Worm (Caenorhabditis elegans) whole organism, L2 larva: Measurements from ENCODE around the gene mob-2.

Source experiments
- C34F6.9 ChIP-seq: fragments of 150-350 bp; optimal IDR thresholded peaks from 2 replicates; lab custom pipeline; 2014; ENCODE audit warnings: missing biosample characterization, missing genetic modification characterization
- F13H6.1 ChIP-seq: sonication (generic microtip); optimal IDR thresholded peaks from 2 replicates; lab custom pipeline; 2016; ENCODE audit warnings: missing genetic modification characterization, missing compliant biosample characterization
- R02D3.7 ChIP-seq: fragments of 150-350 bp; optimal IDR thresholded peaks from 2 replicates; lab custom pipeline; 2014; ENCODE audit warnings: missing biosample characterization, missing genetic modification characterization
- Y55F3AM.14 ChIP-seq: fragments of 200-800 bp; sonication (Bioruptor generic); optimal IDR thresholded peaks from 2 replicates; lab custom pipeline; 2018; ENCODE audit warnings: mild to moderate bottlenecking, missing genetic modification characterization, missing compliant biosample characterization
- ZK546.5 ChIP-seq: sonication (generic microtip); optimal IDR thresholded peaks from 2 replicates; lab custom pipeline; 2017; ENCODE audit warnings: missing biosample characterization, missing genetic modification characterization
- alr-1 ChIP-seq: fragments of 150-350 bp; optimal IDR thresholded peaks from 2 replicates; lab custom pipeline; 2014; ENCODE audit warnings: missing biosample characterization, missing genetic modification characterization
- ama-1 ChIP-seq: fragments of 150-350 bp; optimal IDR thresholded peaks from 2 replicates; lab custom pipeline; 2018; ENCODE audit warnings: inconsistent platforms
- ceh-82 ChIP-seq: fragments of 150-350 bp; optimal IDR thresholded peaks from 2 replicates; lab custom pipeline; 2014; ENCODE audit warnings: missing biosample characterization, missing genetic modification characterization
- crh-2 ChIP-seq: sonication (generic microtip); optimal IDR thresholded peaks from 2 replicates; lab custom pipeline; 2017; ENCODE audit warnings: missing biosample characterization, missing genetic modification characterization
- dmd-4 ChIP-seq: sonication (generic microtip); optimal IDR thresholded peaks from 2 replicates; lab custom pipeline; 2017; ENCODE audit warnings: missing biosample characterization, missing genetic modification characterization
- egl-27 ChIP-seq: sonication (generic microtip); optimal IDR thresholded peaks from 3 replicates; lab custom pipeline; 2017; ENCODE audit warnings: missing biosample characterization, missing genetic modification reagents, missing genetic modification characterization
- gmeb-1 ChIP-seq: fragments of 150-350 bp; optimal IDR thresholded peaks from 2 replicates; lab custom pipeline; 2014; ENCODE audit warnings: missing biosample characterization, missing genetic modification characterization
- lin-13 ChIP-seq: fragments of 150-350 bp; optimal IDR thresholded peaks from 2 replicates; lab custom pipeline; 2014; ENCODE audit warnings: missing biosample characterization, missing genetic modification reagents, missing genetic modification characterization
- lsy-2 ChIP-seq, 2 experiments: fragments of 150-350 bp in 1 of 2; sonication (generic microtip) in 1 of 2; optimal IDR thresholded peaks; 2 replicates each; lab custom pipeline; 2014 to 2017; ENCODE audit warnings: missing biosample characterization in 2 of 2, missing genetic modification characterization in 2 of 2
- mab-5 ChIP-seq: fragments of 150-350 bp; optimal IDR thresholded peaks from 2 replicates; lab custom pipeline; 2014; ENCODE audit warnings: missing biosample characterization, missing genetic modification characterization
- mbf-1 ChIP-seq: sonication (generic microtip); optimal IDR thresholded peaks from 2 replicates; lab custom pipeline; 2017; ENCODE audit warnings: missing biosample characterization, missing genetic modification characterization
- mdl-1 ChIP-seq, 2 experiments: fragments of 150-350 bp in 1 of 2; sonication (generic microtip) in 1 of 2; optimal IDR thresholded peaks; 2 replicates each; lab custom pipeline; 2017; ENCODE audit warnings: missing biosample characterization in 2 of 2, missing genetic modification characterization in 2 of 2
- nhr-11 ChIP-seq: fragments of 150-350 bp; optimal IDR thresholded peaks from 2 replicates; lab custom pipeline; 2014; ENCODE audit warnings: missing biosample characterization, missing genetic modification characterization
- nhr-12 ChIP-seq: fragments of 150-350 bp; optimal IDR thresholded peaks from 2 replicates; lab custom pipeline; 2014; ENCODE audit warnings: missing biosample characterization, missing genetic modification characterization
- nhr-129 ChIP-seq: fragments of 150-350 bp; optimal IDR thresholded peaks from 2 replicates; lab custom pipeline; 2014; ENCODE audit warnings: missing biosample characterization, missing genetic modification characterization
- nhr-21 ChIP-seq: fragments of 150-350 bp; optimal IDR thresholded peaks from 2 replicates; lab custom pipeline; 2014; ENCODE audit warnings: missing biosample characterization, missing genetic modification characterization
- nhr-23 ChIP-seq: fragments of 150-350 bp; optimal IDR thresholded peaks from 2 replicates; lab custom pipeline; 2014; ENCODE audit warnings: missing biosample characterization, missing genetic modification reagents, missing genetic modification characterization
- nhr-6 ChIP-seq: fragments of 150-350 bp; optimal IDR thresholded peaks from 2 replicates; lab custom pipeline; 2014; ENCODE audit warnings: missing biosample characterization, missing genetic modification characterization
- skn-1 ChIP-seq: sonication (generic microtip); optimal IDR thresholded peaks from 2 replicates; lab custom pipeline; 2017; ENCODE audit warnings: missing biosample characterization, missing genetic modification characterization
- sma-9 ChIP-seq, 2 experiments: fragments of 150-350 bp in 1 of 2; sonication (generic microtip) in 1 of 2; optimal IDR thresholded peaks; 2 replicates each; lab custom pipeline; 2014 to 2016; ENCODE audit warnings: missing genetic modification characterization in 2 of 2, mild to moderate bottlenecking in 1 of 2, missing biosample characterization in 1 of 2, missing compliant biosample characterization in 1 of 2, missing genetic modification reagents in 1 of 2, moderate library complexity in 1 of 2
- snpc-4 ChIP-seq: fragments of 150-350 bp; optimal IDR thresholded peaks from 2 replicates; lab custom pipeline; 2014; ENCODE audit warnings: missing biosample characterization, missing genetic modification characterization
- unc-55 ChIP-seq: fragments of 150-350 bp; sonication (generic microtip); optimal IDR thresholded peaks from 3 replicates; lab custom pipeline; 2014; ENCODE audit warnings: missing biosample characterization, missing genetic modification reagents, missing genetic modification characterization
- unc-62 ChIP-seq: fragments of 150-350 bp; optimal IDR thresholded peaks from 2 replicates; lab custom pipeline; 2014; ENCODE audit warnings: missing biosample characterization, missing genetic modification reagents, missing genetic modification characterization
- zag-1 ChIP-seq: fragments of 150-350 bp; optimal IDR thresholded peaks from 2 replicates; lab custom pipeline; 2014; ENCODE audit warnings: missing biosample characterization, missing genetic modification characterization
- ztf-1 ChIP-seq: fragments of 200-800 bp; sonication (Bioruptor generic); conservative IDR thresholded peaks from 2 replicates; pipeline ENCODE4 v1.3.6; 2022; ENCODE audit warnings: missing genetic modification characterization, missing compliant biosample characterization
- ztf-11 ChIP-seq: sonication (generic microtip); optimal IDR thresholded peaks from 2 replicates; lab custom pipeline; 2017; ENCODE audit warnings: missing biosample characterization, missing genetic modification characterization

mob-2 gene

DNA sequence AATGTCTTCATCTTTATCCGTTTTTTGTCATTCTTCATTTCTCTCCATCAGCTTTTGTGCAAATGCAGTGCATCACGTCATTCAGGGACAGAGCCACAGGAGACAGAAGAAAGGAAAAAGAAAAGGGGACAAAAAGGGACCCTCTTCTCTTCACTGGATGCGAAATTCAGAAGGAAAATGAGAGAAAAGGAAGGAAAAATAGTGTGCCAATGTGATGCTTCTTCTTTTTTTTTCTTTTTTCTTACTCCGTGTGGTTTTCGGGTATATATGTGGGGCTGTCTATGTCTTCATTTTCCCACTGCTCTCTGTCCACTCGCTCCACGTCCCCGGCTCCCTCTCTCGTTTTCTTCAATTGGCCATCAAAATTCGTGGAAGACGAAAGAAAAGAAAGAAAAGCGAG is 40.6 kb upstream of the mob-2 start (continued):
- TF ChIP-seq nhr-23 (tag; lab: Kevin White, UChicago) (no peak), nhr-129 (peak; percentile 79), skn-1 (tag; lab: Kevin White, UChicago) (no peak), ceh-82 (tag; lab: Kevin White, UChicago) (no peak), crh-2 (tag; lab: Kevin White, UChicago) (peak; percentile 46), gmeb-1 (tag; lab: Kevin White, UChicago) (no peak), egl-27 (tag; lab: Kevin White, UChicago) (no peak), nhr-21 (tag; lab: Kevin White, UChicago) (no peak)

DNA sequence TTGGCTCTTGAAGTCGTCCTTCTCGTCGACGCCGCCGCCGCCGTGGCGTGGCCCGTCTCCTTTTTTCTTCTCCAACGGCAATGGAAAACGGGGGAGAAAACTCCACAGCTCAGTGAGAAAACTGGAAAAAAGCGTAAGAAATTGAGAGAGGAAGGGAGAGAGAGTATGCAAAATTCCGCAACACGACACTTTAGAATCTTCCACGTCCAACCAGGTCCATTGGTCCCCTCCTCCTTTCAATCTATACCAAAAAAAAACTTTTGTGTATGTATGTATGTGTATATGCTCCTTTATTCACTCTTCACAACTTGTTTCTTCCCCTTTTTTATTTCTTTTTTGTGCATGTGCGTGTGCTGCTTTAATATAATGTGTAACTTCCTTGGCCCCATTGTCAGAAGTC is 39.2 kb upstream of the mob-2 start:
- peak; percentile 19 for TF ChIP-seq unc-55
- TF ChIP-seq ceh-82 (tag; lab: Kevin White, UChicago): no peak
- TF ChIP-seq lsy-2 (tag; optimal IDR thresholded peaks at IDR 0.05; lab: Kevin White, UChicago): peak in 1 of 2 experiments; percentile 5
- TF ChIP-seq, all 48 proteins: peak for 2

DNA sequence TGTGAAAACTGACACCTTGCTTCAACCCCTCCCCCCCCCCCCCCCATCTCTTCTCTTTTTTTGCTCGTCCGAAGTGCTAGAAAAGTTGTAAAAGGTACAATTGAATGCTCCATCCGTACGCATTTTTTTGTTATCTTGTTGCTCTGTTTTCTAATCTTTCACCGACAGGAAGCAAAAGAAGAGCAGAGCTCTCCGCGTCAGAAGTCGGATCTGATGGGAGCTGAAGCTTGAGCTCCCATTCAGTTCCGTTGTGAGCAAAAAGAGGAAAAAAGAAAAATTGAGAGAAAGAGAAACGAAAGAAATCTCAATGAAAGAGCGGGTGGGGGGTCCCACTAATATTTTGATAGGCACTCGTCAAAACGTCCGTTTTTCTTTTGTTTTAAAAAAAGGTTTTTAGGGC is 37.0 kb upstream of the mob-2 start:
- TF ChIP-seq snpc-4 (tag; lab: Kevin White, UChicago): no peak
- peak; percentile 66 for TF ChIP-seq Y55F3AM.14 (GFP tag; lab: Kevin White, UChicago)
- TF ChIP-seq nhr-129: peak; percentile 14
- TF ChIP-seq F13H6.1 (tag; lab: Kevin White, UChicago): peak; percentile 12
- peak; percentile 18 for TF ChIP-seq C34F6.9 (tag; lab: Kevin White, UChicago)

DNA sequence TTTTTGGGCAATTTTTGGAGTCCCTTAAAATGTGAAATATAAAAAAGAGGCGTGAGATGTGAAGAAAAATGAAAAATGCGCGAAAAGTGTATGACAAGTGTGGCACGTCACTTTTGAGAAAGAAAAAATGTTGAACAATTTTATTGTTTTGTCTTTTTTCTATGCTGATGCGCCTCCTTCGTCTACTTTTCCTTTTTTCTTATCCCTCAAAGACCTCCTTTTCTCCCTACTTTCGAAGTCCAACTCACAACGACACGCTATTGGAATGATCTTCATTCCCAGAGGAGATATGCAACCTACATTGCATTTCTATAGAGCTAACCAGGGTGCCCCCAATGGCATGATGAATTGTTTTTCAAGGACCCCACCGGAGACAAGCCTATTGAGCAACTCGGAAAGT is 36.1 kb upstream of the mob-2 start:
- no peak for TF ChIP-seq dmd-4 (tag; lab: Kevin White, UChicago)
- TF ChIP-seq Y55F3AM.14 (GFP tag; lab: Kevin White, UChicago): no peak
- peak; percentile 2 for TF ChIP-seq C34F6.9 (tag; lab: Kevin White, UChicago)
- TF ChIP-seq zag-1 (tag; lab: Kevin White, UChicago): peak; percentile 30
- TF ChIP-seq ztf-1: no peak
- no peak for TF ChIP-seq R02D3.7 (tag; lab: Kevin White, UChicago)
- TF ChIP-seq, all 48 proteins: peak for 2

DNA sequence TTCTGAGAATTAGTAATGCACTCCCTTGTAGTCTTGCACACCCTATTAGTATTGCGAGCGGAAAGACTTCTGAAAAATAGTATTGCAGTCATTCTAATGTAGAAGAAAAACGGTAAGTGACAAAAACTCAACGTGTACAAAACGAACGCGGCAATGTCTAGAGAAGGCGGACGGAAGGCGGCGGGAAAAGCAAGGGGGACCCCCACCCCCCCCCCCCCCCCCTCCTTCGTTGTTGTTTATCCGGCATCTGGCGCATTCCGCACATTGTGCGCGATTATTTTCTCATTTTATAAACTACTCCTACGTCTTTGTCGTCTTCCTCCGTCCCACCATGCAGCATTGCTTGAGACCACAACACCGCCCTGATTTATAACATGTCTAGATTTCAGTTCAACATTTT is 32.4 kb upstream of the mob-2 start:
- no peak for TF ChIP-seq skn-1 (tag; lab: Kevin White, UChicago)
- no peak for TF ChIP-seq nhr-129
- no peak for TF ChIP-seq lin-13 (GFP tag; lab: Kevin White, UChicago)
- no peak for TF ChIP-seq gmeb-1 (tag; lab: Kevin White, UChicago)
- TF ChIP-seq, all 48 proteins: peak for 0

DNA sequence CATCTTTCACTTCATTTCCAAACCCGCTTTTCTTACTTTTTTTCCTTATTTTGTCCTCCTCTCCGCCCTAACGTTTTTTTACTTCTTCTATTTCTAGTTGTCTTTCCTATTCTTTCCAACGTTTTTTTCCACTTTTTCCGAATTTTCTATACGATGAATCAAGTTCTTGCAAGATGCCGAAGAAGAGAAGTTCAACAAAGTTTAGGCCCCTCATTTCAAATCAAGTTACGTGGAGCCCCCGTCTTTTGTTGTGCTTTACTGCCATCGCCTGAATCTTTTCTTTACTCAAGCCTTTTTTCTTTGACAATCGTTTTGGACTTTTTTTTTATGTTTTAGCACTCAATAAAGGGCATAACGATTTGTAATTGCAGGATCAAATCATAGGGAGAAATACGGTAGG is 31.5 kb upstream of the mob-2 start, which contains the start of gene unc-9:
TSS of gene unc-9 (plus strand) at position 370 of the 400 bp plus-strand sequence.
- TF ChIP-seq alr-1 (tag; lab: Kevin White, UChicago) (no peak), nhr-12 (no peak), ztf-1 (no peak), mbf-1 (no peak), nhr-23 (tag; lab: Kevin White, UChicago) (no peak)

DNA sequence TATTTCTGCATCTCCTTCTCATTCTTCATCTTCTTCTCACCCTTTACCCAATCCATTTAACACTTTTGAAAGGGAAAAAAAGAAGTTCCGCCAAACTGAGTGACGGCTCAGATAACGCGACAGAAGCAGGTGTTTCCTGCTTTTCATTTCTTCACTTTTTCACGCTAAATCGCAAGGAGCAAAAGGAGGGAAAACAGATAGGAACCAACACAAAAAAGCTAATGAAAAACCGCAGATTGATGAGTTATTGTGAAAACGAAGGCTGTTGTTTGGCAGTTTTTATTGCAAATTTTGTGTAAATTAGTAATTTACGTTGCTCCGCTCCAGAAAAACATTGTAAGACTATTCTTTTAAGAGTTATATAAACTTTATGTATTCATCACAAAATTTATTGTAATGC is 30.4 kb upstream of the mob-2 start:
- TF ChIP-seq mdl-1 (tag; optimal IDR thresholded peaks at IDR 0.05; lab: Kevin White, UChicago): no peak
- TF ChIP-seq nhr-129: peak; percentile 1
- no peak for TF ChIP-seq sma-9 (GFP tag; optimal IDR thresholded peaks at IDR 0.05; lab: Kevin White, UChicago)
- TF ChIP-seq sma-9 (tag; optimal IDR thresholded peaks at IDR 0.05; lab: Kevin White, UChicago): no peak
- peak; percentile 8 for TF ChIP-seq F13H6.1 (tag; lab: Kevin White, UChicago)

DNA sequence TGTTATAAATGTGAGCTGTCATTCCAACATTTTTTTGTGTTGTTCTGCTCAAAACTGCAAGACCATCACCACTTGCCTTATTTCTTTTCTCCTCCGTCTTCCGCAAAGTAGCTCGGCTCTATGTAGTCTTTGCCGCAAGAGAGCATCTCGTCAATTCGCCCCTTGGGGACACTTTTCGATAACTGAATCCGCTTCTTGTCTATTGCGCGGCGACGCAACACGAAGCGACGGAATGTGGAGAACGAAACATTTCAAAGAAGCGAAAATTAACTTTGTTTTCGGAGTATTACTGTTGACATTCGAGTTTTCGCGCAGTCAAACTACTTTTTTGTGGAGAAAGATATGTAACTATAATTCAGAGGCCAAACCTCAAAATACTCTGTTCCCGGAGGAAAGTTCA is 28.3 kb upstream of the mob-2 start:
- TF ChIP-seq egl-27 (tag; lab: Kevin White, UChicago) (no peak), nhr-12 (no peak), ZK546.5 (tag; lab: Kevin White, UChicago) (no peak), unc-62 (GFP tag; lab: Kevin White, UChicago) (no peak), F13H6.1 (tag; lab: Kevin White, UChicago) (no peak), ama-1 (lab: Kevin White, UChicago) (no peak), nhr-6 (tag; lab: Kevin White, UChicago) (no peak), sma-9 (GFP tag; optimal IDR thresholded peaks at IDR 0.05; lab: Kevin White, UChicago) (no peak), sma-9 (tag; optimal IDR thresholded peaks at IDR 0.05; lab: Kevin White, UChicago) (no peak), skn-1 (tag; lab: Kevin White, UChicago) (no peak), nhr-11 (no peak), ztf-11 (no peak), gmeb-1 (tag; lab: Kevin White, UChicago) (no peak), mbf-1 (no peak), lsy-2 (tag; optimal IDR thresholded peaks at IDR 0.05; lab: Kevin White, UChicago) (no peak), mab-5 (no peak)
- TF ChIP-seq, all 48 proteins: peak for 0
